Worm (Caenorhabditis elegans) whole organism, L2 larva: Measurements from ENCODE around the gene Y57G11C.22.

Source experiments
- C34F6.9 ChIP-seq: fragments of 150-350 bp; optimal IDR thresholded peaks from 2 replicates; lab custom pipeline; 2014; ENCODE audit warnings: missing biosample characterization, missing genetic modification characterization
- F13H6.1 ChIP-seq: sonication (generic microtip); optimal IDR thresholded peaks from 2 replicates; lab custom pipeline; 2016; ENCODE audit warnings: missing genetic modification characterization, missing compliant biosample characterization
- R02D3.7 ChIP-seq: fragments of 150-350 bp; optimal IDR thresholded peaks from 2 replicates; lab custom pipeline; 2014; ENCODE audit warnings: missing biosample characterization, missing genetic modification characterization
- Y55F3AM.14 ChIP-seq: fragments of 200-800 bp; sonication (Bioruptor generic); optimal IDR thresholded peaks from 2 replicates; lab custom pipeline; 2018; ENCODE audit warnings: mild to moderate bottlenecking, missing genetic modification characterization, missing compliant biosample characterization
- ZK546.5 ChIP-seq: sonication (generic microtip); optimal IDR thresholded peaks from 2 replicates; lab custom pipeline; 2017; ENCODE audit warnings: missing biosample characterization, missing genetic modification characterization
- alr-1 ChIP-seq: fragments of 150-350 bp; optimal IDR thresholded peaks from 2 replicates; lab custom pipeline; 2014; ENCODE audit warnings: missing biosample characterization, missing genetic modification characterization
- aly-2 ChIP-seq: fragments of 150-350 bp; optimal IDR thresholded peaks from 2 replicates; lab custom pipeline; 2014; ENCODE audit warnings: missing biosample characterization, missing genetic modification characterization
- ama-1 ChIP-seq: fragments of 150-350 bp; optimal IDR thresholded peaks from 2 replicates; lab custom pipeline; 2018; ENCODE audit warnings: inconsistent platforms
- blmp-1 ChIP-seq: sonication (generic microtip); optimal IDR thresholded peaks from 2 replicates; lab custom pipeline; 2017; ENCODE audit warnings: missing genetic modification characterization, mild to moderate bottlenecking, missing compliant biosample characterization, antibody characterized with exemption, moderate library complexity; ENCODE audit not compliant: insufficient read depth
- ceh-16 ChIP-seq: fragments of 150-350 bp; optimal IDR thresholded peaks from 2 replicates; lab custom pipeline; 2014; ENCODE audit warnings: missing biosample characterization, missing genetic modification characterization
- ceh-82 ChIP-seq: fragments of 150-350 bp; optimal IDR thresholded peaks from 2 replicates; lab custom pipeline; 2014; ENCODE audit warnings: missing biosample characterization, missing genetic modification characterization
- crh-2 ChIP-seq: sonication (generic microtip); optimal IDR thresholded peaks from 2 replicates; lab custom pipeline; 2017; ENCODE audit warnings: missing biosample characterization, missing genetic modification characterization
- egl-27 ChIP-seq: sonication (generic microtip); optimal IDR thresholded peaks from 3 replicates; lab custom pipeline; 2017; ENCODE audit warnings: missing biosample characterization, missing genetic modification reagents, missing genetic modification characterization
- elt-1 ChIP-seq: fragments of 150-350 bp; optimal IDR thresholded peaks from 2 replicates; lab custom pipeline; 2014; ENCODE audit warnings: missing biosample characterization, missing genetic modification characterization
- elt-3 ChIP-seq: sonication (generic microtip); optimal IDR thresholded peaks from 2 replicates; lab custom pipeline; 2017; ENCODE audit warnings: missing biosample characterization, missing genetic modification characterization
- fos-1 ChIP-seq: fragments of 150-350 bp; optimal IDR thresholded peaks from 2 replicates; lab custom pipeline; 2014; ENCODE audit warnings: missing biosample characterization, missing genetic modification characterization
- gmeb-1 ChIP-seq: fragments of 150-350 bp; optimal IDR thresholded peaks from 2 replicates; lab custom pipeline; 2014; ENCODE audit warnings: missing biosample characterization, missing genetic modification characterization
- lin-11 ChIP-seq: fragments of 150-350 bp; sonication (generic microtip); optimal IDR thresholded peaks from 2 replicates; lab custom pipeline; 2014; ENCODE audit warnings: missing biosample characterization, missing genetic modification characterization, inconsistent platforms, mixed read lengths
- lin-13 ChIP-seq: fragments of 150-350 bp; optimal IDR thresholded peaks from 2 replicates; lab custom pipeline; 2014; ENCODE audit warnings: missing biosample characterization, missing genetic modification reagents, missing genetic modification characterization
- lin-39 ChIP-seq: fragments of 150-350 bp; optimal IDR thresholded peaks from 2 replicates; lab custom pipeline; 2014; ENCODE audit warnings: missing biosample characterization, missing genetic modification reagents, missing genetic modification characterization
- lsy-2 ChIP-seq, 2 experiments: fragments of 150-350 bp in 1 of 2; sonication (generic microtip) in 1 of 2; optimal IDR thresholded peaks; 2 replicates each; lab custom pipeline; 2014 to 2017; ENCODE audit warnings: missing biosample characterization in 2 of 2, missing genetic modification characterization in 2 of 2
- mab-5 ChIP-seq: fragments of 150-350 bp; optimal IDR thresholded peaks from 2 replicates; lab custom pipeline; 2014; ENCODE audit warnings: missing biosample characterization, missing genetic modification characterization
- mbf-1 ChIP-seq: sonication (generic microtip); optimal IDR thresholded peaks from 2 replicates; lab custom pipeline; 2017; ENCODE audit warnings: missing biosample characterization, missing genetic modification characterization
- mdl-1 ChIP-seq, 2 experiments: fragments of 150-350 bp in 1 of 2; sonication (generic microtip) in 1 of 2; optimal IDR thresholded peaks; 2 replicates each; lab custom pipeline; 2017; ENCODE audit warnings: missing biosample characterization in 2 of 2, missing genetic modification characterization in 2 of 2
- nhr-10 ChIP-seq: sonication (generic microtip); optimal IDR thresholded peaks from 2 replicates; lab custom pipeline; 2017; ENCODE audit warnings: missing biosample characterization, missing genetic modification characterization
- nhr-11 ChIP-seq: fragments of 150-350 bp; optimal IDR thresholded peaks from 2 replicates; lab custom pipeline; 2014; ENCODE audit warnings: missing biosample characterization, missing genetic modification characterization
- nhr-12 ChIP-seq: fragments of 150-350 bp; optimal IDR thresholded peaks from 2 replicates; lab custom pipeline; 2014; ENCODE audit warnings: missing biosample characterization, missing genetic modification characterization
- nhr-129 ChIP-seq: fragments of 150-350 bp; optimal IDR thresholded peaks from 2 replicates; lab custom pipeline; 2014; ENCODE audit warnings: missing biosample characterization, missing genetic modification characterization
- nhr-21 ChIP-seq: fragments of 150-350 bp; optimal IDR thresholded peaks from 2 replicates; lab custom pipeline; 2014; ENCODE audit warnings: missing biosample characterization, missing genetic modification characterization
- nhr-23 ChIP-seq: fragments of 150-350 bp; optimal IDR thresholded peaks from 2 replicates; lab custom pipeline; 2014; ENCODE audit warnings: missing biosample characterization, missing genetic modification reagents, missing genetic modification characterization
- nhr-237 ChIP-seq: fragments of 150-350 bp; optimal IDR thresholded peaks from 2 replicates; lab custom pipeline; 2014; ENCODE audit warnings: missing biosample characterization, missing genetic modification characterization
- nhr-25 ChIP-seq: fragments of 150-350 bp; sonication (generic microtip); optimal IDR thresholded peaks from 3 replicates; lab custom pipeline; 2014; ENCODE audit warnings: missing biosample characterization, missing genetic modification characterization
- nhr-77 ChIP-seq: fragments of 150-350 bp; optimal IDR thresholded peaks from 2 replicates; lab custom pipeline; 2014; ENCODE audit warnings: missing biosample characterization, missing genetic modification characterization
- peb-1 ChIP-seq: fragments of 150-350 bp; optimal IDR thresholded peaks from 2 replicates; lab custom pipeline; 2014; ENCODE audit warnings: missing biosample characterization, missing genetic modification characterization
- sem-4 ChIP-seq: fragments of 150-350 bp; optimal IDR thresholded peaks from 2 replicates; lab custom pipeline; 2014; ENCODE audit warnings: missing biosample characterization, missing genetic modification reagents, missing genetic modification characterization
- skn-1 ChIP-seq: sonication (generic microtip); optimal IDR thresholded peaks from 2 replicates; lab custom pipeline; 2017; ENCODE audit warnings: missing biosample characterization, missing genetic modification characterization
- sma-9 ChIP-seq, 2 experiments: fragments of 150-350 bp in 1 of 2; sonication (generic microtip) in 1 of 2; optimal IDR thresholded peaks; 2 replicates each; lab custom pipeline; 2014 to 2016; ENCODE audit warnings: missing genetic modification characterization in 2 of 2, mild to moderate bottlenecking in 1 of 2, missing biosample characterization in 1 of 2, missing compliant biosample characterization in 1 of 2, missing genetic modification reagents in 1 of 2, moderate library complexity in 1 of 2
- snpc-4 ChIP-seq: fragments of 150-350 bp; optimal IDR thresholded peaks from 2 replicates; lab custom pipeline; 2014; ENCODE audit warnings: missing biosample characterization, missing genetic modification characterization
- unc-39 ChIP-seq: fragments of 150-350 bp; optimal IDR thresholded peaks from 2 replicates; lab custom pipeline; 2014; ENCODE audit warnings: missing biosample characterization, missing genetic modification characterization
- unc-55 ChIP-seq: fragments of 150-350 bp; sonication (generic microtip); optimal IDR thresholded peaks from 3 replicates; lab custom pipeline; 2014; ENCODE audit warnings: missing biosample characterization, missing genetic modification reagents, missing genetic modification characterization
- unc-62 ChIP-seq: fragments of 150-350 bp; optimal IDR thresholded peaks from 2 replicates; lab custom pipeline; 2014; ENCODE audit warnings: missing biosample characterization, missing genetic modification reagents, missing genetic modification characterization
- ztf-1 ChIP-seq: fragments of 200-800 bp; sonication (Bioruptor generic); conservative IDR thresholded peaks from 2 replicates; pipeline ENCODE4 v1.3.6; 2022; ENCODE audit warnings: missing genetic modification characterization, missing compliant biosample characterization
- ztf-11 ChIP-seq: sonication (generic microtip); optimal IDR thresholded peaks from 2 replicates; lab custom pipeline; 2017; ENCODE audit warnings: missing biosample characterization, missing genetic modification characterization
- ztf-4 ChIP-seq: fragments of 150-350 bp; optimal IDR thresholded peaks from 2 replicates; lab custom pipeline; 2014; ENCODE audit warnings: missing biosample characterization, missing genetic modification characterization

Y57G11C.22 gene

DNA sequence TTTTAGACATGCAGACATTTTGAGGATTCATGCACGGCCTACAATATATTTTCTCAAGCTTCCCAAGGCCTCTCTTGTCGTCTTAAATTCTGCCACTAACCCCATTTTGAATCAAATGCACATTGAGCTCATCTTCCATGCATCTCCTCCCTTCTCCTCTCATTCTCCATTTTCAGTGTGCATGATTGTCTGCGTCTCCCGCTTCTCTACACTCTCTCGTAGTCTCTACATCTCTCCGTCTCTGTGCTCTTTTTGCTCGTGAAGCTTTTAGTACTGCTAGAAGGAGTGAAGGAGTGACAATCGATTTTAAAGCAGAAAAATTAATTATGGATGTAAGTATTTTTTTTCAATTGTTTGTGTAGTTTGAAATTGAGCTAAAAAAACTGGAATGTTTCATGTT lies at the start of gene Y57G11C.22:
TSS of gene Y57G11C.22 (plus strand) at position 327 of the 400 bp plus-strand sequence.
- TF ChIP-seq nhr-21 (tag; lab: Kevin White, UChicago): no peak
- TF ChIP-seq nhr-129 (tag; lab: Kevin White, UChicago): peak; percentile 72
- peak in 1 of 2 experiments; percentile 65 for TF ChIP-seq lsy-2 (tag; optimal IDR thresholded peaks at IDR 0.05; lab: Kevin White, UChicago)
- TF ChIP-seq lin-13: peak; percentile 7
- peak; percentile 58 for TF ChIP-seq unc-55 (GFP tag; lab: Kevin White, UChicago)
- peak; percentile 61 for TF ChIP-seq C34F6.9
- TF ChIP-seq nhr-10: no peak
- no peak for TF ChIP-seq mdl-1 (tag; optimal IDR thresholded peaks at IDR 0.05; lab: Kevin White, UChicago)
- peak; percentile 42 for TF ChIP-seq crh-2
- peak; percentile 43 for TF ChIP-seq mab-5 (tag; lab: Kevin White, UChicago)

DNA sequence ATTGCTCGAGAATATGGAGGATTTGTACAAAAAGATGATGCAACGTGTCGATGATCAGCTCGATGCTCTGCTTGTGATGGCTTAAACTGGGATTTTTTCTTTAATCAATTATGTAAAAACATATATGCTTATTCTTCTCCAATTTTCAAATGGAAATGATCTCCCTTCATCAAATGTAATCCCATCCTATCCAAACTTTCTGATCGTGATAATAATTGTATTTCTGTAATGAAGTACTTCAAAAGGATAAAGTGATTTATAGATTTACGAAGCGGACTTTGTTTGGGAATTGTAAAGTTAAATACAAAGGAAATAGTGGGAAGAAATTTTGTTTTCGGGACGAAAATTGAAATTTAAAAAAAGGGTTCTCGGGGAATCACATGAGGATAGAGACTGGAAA lies 46.4 kb upstream of the Y57G11C.22 start:
- TF ChIP-seq nhr-10: no peak
- TF ChIP-seq ama-1 (lab: Kevin White, UChicago): peak; percentile 18
- TF ChIP-seq lsy-2 (tag; optimal IDR thresholded peaks at IDR 0.05; lab: Kevin White, UChicago): peak in 1 of 2 experiments; percentile 13

- TF ChIP-seq lsy-2 (tag; optimal IDR thresholded peaks at IDR 0.05; lab: Kevin White, UChicago): peak in 1 of 2 experiments; percentile 33
- peak; percentile 45 for TF ChIP-seq ama-1 (lab: Kevin White, UChicago)
- no peak for TF ChIP-seq blmp-1 (tag; lab: Kevin White, UChicago)
- no peak for TF ChIP-seq mdl-1 (tag; optimal IDR thresholded peaks at IDR 0.05; lab: Kevin White, UChicago)
- no peak for TF ChIP-seq nhr-25 (tag; lab: Kevin White, UChicago)
Measured at ce11 chrIV:14792602-14793232, 44.3 kb upstream of the Y57G11C.22 start, which contains the start of gene gdi-1. Gene gdi-1 (minus strand): TSS chrIV:14792887.

ce11 chrIV:14793900-14794624 lies 42.9 kb upstream of the Y57G11C.22 start:
- TF ChIP-seq skn-1 (tag; lab: Kevin White, UChicago) (no peak), C34F6.9 (peak; percentile 71), unc-62 (GFP tag; lab: Kevin White, UChicago) (no peak), aly-2 (tag; lab: Kevin White, UChicago) (no peak), gmeb-1 (no peak), sem-4 (tag; lab: Kevin White, UChicago) (peak; percentile 38), Y55F3AM.14 (no peak), ztf-1 (GFP tag; lab: Robert Waterston, UW) (no peak), alr-1 (tag; lab: Kevin White, UChicago) (no peak), blmp-1 (tag; lab: Kevin White, UChicago) (peak; percentile 96), snpc-4 (tag; lab: Kevin White, UChicago) (peak; percentile 53), crh-2 (peak; percentile 97), nhr-11 (no peak), lin-11 (tag; lab: Kevin White, UChicago) (no peak), ama-1 (lab: Kevin White, UChicago) (no peak), nhr-12 (tag; lab: Kevin White, UChicago) (no peak), ceh-16 (tag; lab: Kevin White, UChicago) (peak; percentile 54), fos-1 (tag; lab: Kevin White, UChicago) (peak; percentile 50), lin-13 (peak; percentile 71), ceh-82 (no peak), mab-5 (tag; lab: Kevin White, UChicago) (no peak), mbf-1 (tag; lab: Kevin White, UChicago) (no peak), R02D3.7 (tag; lab: Kevin White, UChicago) (no peak), egl-27 (tag; lab: Kevin White, UChicago) (no peak), unc-55 (GFP tag; lab: Kevin White, UChicago) (peak; percentile 68), nhr-237 (tag; lab: Kevin White, UChicago) (no peak), lin-39 (tag; lab: Kevin White, UChicago) (no peak), nhr-25 (tag; lab: Kevin White, UChicago) (peak; percentile 65), ZK546.5 (no peak), peb-1 (tag; lab: Kevin White, UChicago) (no peak), elt-3 (tag; lab: Kevin White, UChicago) (no peak), sma-9 (GFP tag; optimal IDR thresholded peaks at IDR 0.05; lab: Kevin White, UChicago) (peak; percentile 38), sma-9 (tag; optimal IDR thresholded peaks at IDR 0.05; lab: Kevin White, UChicago) (no peak), elt-1 (tag; lab: Kevin White, UChicago) (no peak), nhr-77 (tag; lab: Kevin White, UChicago) (no peak), F13H6.1 (tag; lab: Kevin White, UChicago) (peak; percentile 61), ztf-11 (tag; lab: Kevin White, UChicago) (no peak), unc-39 (tag; lab: Kevin White, UChicago) (no peak), ztf-4 (tag; lab: Kevin White, UChicago) (peak; percentile 46), nhr-23 (tag; lab: Kevin White, UChicago) (no peak)
